Worm (Caenorhabditis elegans) whole organism, L4 larva: Measurements from ENCODE around the gene H37A05.2.

Source experiments
- ama-1 ChIP-seq: fragments of 150-350 bp; optimal IDR thresholded peaks from 2 replicates; lab custom pipeline; 2014; ENCODE audit warnings: inconsistent platforms, mixed read lengths
- daf-12 ChIP-seq: fragments of 150-350 bp; optimal IDR thresholded peaks from 2 replicates; lab custom pipeline; 2014; ENCODE audit warnings: missing biosample characterization, missing genetic modification reagents, missing genetic modification characterization
- dmd-6 ChIP-seq: fragments of 200-800 bp; sonication (Bioruptor generic); IDR thresholded peaks from 2 replicates; pipeline ENCODE4 v1.3.6; 2022; ENCODE audit warnings: missing genetic modification reagents, missing genetic modification characterization, missing compliant biosample characterization
- egl-27 ChIP-seq: sonication (generic microtip); optimal IDR thresholded peaks from 3 replicates; lab custom pipeline; 2017; ENCODE audit warnings: missing biosample characterization, missing genetic modification reagents, missing genetic modification characterization
- egl-43 ChIP-seq: fragments of 200-800 bp; sonication (Bioruptor generic); IDR thresholded peaks from 2 replicates; pipeline ENCODE4 v1.3.6; 2022; ENCODE audit warnings: missing genetic modification reagents, missing genetic modification characterization, missing compliant biosample characterization
- fos-1 ChIP-seq: fragments of 150-350 bp; optimal IDR thresholded peaks from 2 replicates; lab custom pipeline; 2014; ENCODE audit warnings: missing biosample characterization, missing genetic modification characterization
- jun-1 ChIP-seq: fragments of 150-350 bp; optimal IDR thresholded peaks from 2 replicates; lab custom pipeline; 2014; ENCODE audit warnings: missing biosample characterization, missing genetic modification reagents, missing genetic modification characterization
- lin-39 ChIP-seq: fragments of 150-350 bp; optimal IDR thresholded peaks from 2 replicates; lab custom pipeline; 2014; ENCODE audit warnings: missing biosample characterization, missing genetic modification reagents, missing genetic modification characterization
- mep-1 ChIP-seq: fragments of 150-350 bp; sonication (generic microtip); optimal IDR thresholded peaks from 3 replicates; lab custom pipeline; 2014; ENCODE audit warnings: missing biosample characterization, missing genetic modification characterization
- nhr-237 ChIP-seq: sonication (generic microtip); optimal IDR thresholded peaks from 2 replicates; lab custom pipeline; 2017; ENCODE audit warnings: missing biosample characterization, missing genetic modification characterization
- nhr-28 ChIP-seq: fragments of 150-350 bp; optimal IDR thresholded peaks from 2 replicates; lab custom pipeline; 2014; ENCODE audit warnings: missing biosample characterization, missing genetic modification characterization
- nhr-77 ChIP-seq: fragments of 150-350 bp; optimal IDR thresholded peaks from 2 replicates; lab custom pipeline; 2014; ENCODE audit warnings: missing biosample characterization, missing genetic modification characterization
- skn-1 ChIP-seq: fragments of 150-350 bp; optimal IDR thresholded peaks from 2 replicates; lab custom pipeline; 2014; ENCODE audit warnings: missing biosample characterization, missing genetic modification characterization
- spr-1 ChIP-seq: sonication (generic microtip); optimal IDR thresholded peaks from 2 replicates; lab custom pipeline; 2016; ENCODE audit warnings: mild to moderate bottlenecking, missing genetic modification characterization, missing compliant biosample characterization

DNA sequence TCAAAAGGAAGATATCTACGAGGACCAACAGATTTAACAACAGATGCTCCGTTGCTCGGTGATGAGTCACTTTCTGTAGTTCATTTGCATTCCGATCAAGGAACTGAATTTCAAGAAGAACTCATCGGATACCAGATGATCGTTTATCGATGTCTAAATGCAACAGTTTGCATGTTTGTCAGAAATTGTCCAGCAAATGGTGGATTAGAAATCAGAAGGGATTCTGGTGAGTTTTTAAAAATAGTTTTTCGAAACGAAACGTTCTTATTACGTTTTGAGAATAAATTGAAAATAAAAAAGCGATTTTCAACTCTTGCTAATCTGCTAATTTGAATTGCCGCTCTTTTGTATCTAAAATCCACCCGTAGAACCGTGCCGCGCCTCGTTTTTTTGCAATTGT, 45.8 kb upstream of the H37A05.2 start:
- TF ChIP-seq daf-12 (tag; lab: Kevin White, UChicago) (no peak), skn-1 (tag; lab: Kevin White, UChicago) (no peak), egl-27 (tag; lab: Kevin White, UChicago) (no peak), spr-1 (tag; lab: Kevin White, UChicago) (no peak), nhr-237 (tag; lab: Kevin White, UChicago) (no peak), nhr-28 (tag; lab: Kevin White, UChicago) (no peak), dmd-6 (GFP tag; lab: Robert Waterston, UW) (no peak), egl-43 (no peak), lin-39 (no peak), mep-1 (tag; lab: Kevin White, UChicago) (no peak), nhr-77 (tag; lab: Kevin White, UChicago) (no peak), ama-1 (lab: Kevin White, UChicago) (no peak), fos-1 (tag; lab: Kevin White, UChicago) (no peak), jun-1 (tag; lab: Kevin White, UChicago) (no peak)
